Fruit fly (Drosophila melanogaster): ENCODE measurements around the gene CG7091.

The CG7091 gene

dm6 chr3R:12981334-12982166, 3.8 kb downstream of the CG7091 start (continued):
- no peak for TF ChIP-seq ac (GFP tag; optimal IDR thresholded peaks at IDR 0.05)
- no peak for TF ChIP-seq Scr (GFP tag; IDR thresholded peaks at IDR 0.05; ENCODE audit: partially characterized antibody)
- peak; percentile 72 for TF ChIP-seq Fer1 (GFP tag; optimal IDR thresholded peaks at IDR 0.05)
- no peak for TF ChIP-seq h (optimal IDR thresholded peaks at IDR 0.05)
- no peak for TF ChIP-seq cg (GFP tag; optimal IDR thresholded peaks at IDR 0.05)
- TF ChIP-seq NC2β (GFP tag; optimal IDR thresholded peaks at IDR 0.05) = no peak
- no peak for TF ChIP-seq Hmx (GFP tag; optimal IDR thresholded peaks at IDR 0.05)
- TF ChIP-seq repo (GFP tag; optimal IDR thresholded peaks at IDR 0.05) = peak; percentile 13
- no peak for TF ChIP-seq mld (GFP tag; IDR thresholded peaks at IDR 0.05; ENCODE audit: partially characterized antibody)
- no peak for TF ChIP-seq ssp (GFP tag; IDR thresholded peaks at IDR 0.05)
- peak; percentile 67 for TF ChIP-seq CG4360 (GFP tag; IDR thresholded peaks at IDR 0.05)
- TF ChIP-seq CHES-1-like (GFP tag; optimal IDR thresholded peaks at IDR 0.05) = no peak
- TF ChIP-seq BEAF-32 (GFP tag; optimal IDR thresholded peaks at IDR 0.05) = no peak
- no peak for TF ChIP-seq CTCF (GFP tag; optimal IDR thresholded peaks at IDR 0.05)
- TF ChIP-seq CG6765 (GFP tag; optimal IDR thresholded peaks at IDR 0.05) = peak; percentile 53
- TF ChIP-seq CG14050 (GFP tag; IDR thresholded peaks at IDR 0.05) = no peak; the same call in 2 of the 3 replicates
- no peak for TF ChIP-seq yki (optimal IDR thresholded peaks at IDR 0.05)
- TF ChIP-seq lmd (GFP tag; IDR thresholded peaks at IDR 0.05) = peak; percentile 62
- no peak for TF ChIP-seq Sin3A (optimal IDR thresholded peaks at IDR 0.05)
- no peak for TF ChIP-seq rib (GFP tag; IDR thresholded peaks at IDR 0.05)
- no peak for TF ChIP-seq usp (GFP tag; optimal IDR thresholded peaks at IDR 0.05)
- peak; percentile 19 for TF ChIP-seq CG17568 (GFP tag; optimal IDR thresholded peaks at IDR 0.05)
- peak; percentile 48; the same call in 1 of the 2 replicates for TF ChIP-seq vvl (GFP tag; IDR thresholded peaks at IDR 0.05)
- TF ChIP-seq HmgD (GFP tag; optimal IDR thresholded peaks at IDR 0.05) = no peak
- TF ChIP-seq Sry-β (GFP tag; optimal IDR thresholded peaks at IDR 0.05) = no peak
- TF ChIP-seq tio (GFP tag; optimal IDR thresholded peaks at IDR 0.05) = peak; percentile 70
- peak; percentile 18 for TF ChIP-seq Ets65A (GFP tag)
- peak; percentile 33 for TF ChIP-seq slou (GFP tag; optimal IDR thresholded peaks at IDR 0.05)
- peak; percentile 49 for TF ChIP-seq CG6654 (GFP tag; optimal IDR thresholded peaks at IDR 0.05)
- no peak for TF ChIP-seq CG4617 (GFP tag; optimal IDR thresholded peaks at IDR 0.05; ENCODE audit: borderline replicate concordance)
- TF ChIP-seq en (GFP tag; optimal IDR thresholded peaks at IDR 0.05) = no peak
- TF ChIP-seq CG11456 (GFP tag; IDR thresholded peaks at IDR 0.05) = no peak
- TF ChIP-seq CG8765 (GFP tag; IDR thresholded peaks at IDR 0.05) = no peak
- TF ChIP-seq Myb (GFP tag; optimal IDR thresholded peaks at IDR 0.05) = no peak
- TF ChIP-seq sens (GFP tag) = peak; percentile 80
- TF ChIP-seq CG17912 (GFP tag; optimal IDR thresholded peaks at IDR 0.05) = no peak
- peak; percentile 38 to 41 for TF ChIP-seq dpn (GFP tag; optimal IDR thresholded peaks at IDR 0.05)
- no peak for TF ChIP-seq pros (GFP tag; optimal IDR thresholded peaks at IDR 0.05)
- no peak for TF ChIP-seq CG34224 (GFP tag; IDR thresholded peaks at IDR 0.05; ENCODE audit: partially characterized antibody)
- peak; percentile 38 for TF ChIP-seq CG10209 (GFP tag; optimal IDR thresholded peaks at IDR 0.05)
- TF ChIP-seq CG8359 (GFP tag; optimal IDR thresholded peaks at IDR 0.05; ENCODE audit: borderline replicate concordance) = no peak
- TF ChIP-seq CG14014 (GFP tag; IDR thresholded peaks at IDR 0.05) = peak; percentile 38; the same call in 1 of the 2 replicates
- peak; percentile 70; the same call in 1 of the 4 replicates for TF ChIP-seq chinmo (GFP tag; IDR thresholded peaks at IDR 0.05; ENCODE audit: partially characterized antibody)
- TF ChIP-seq crol (GFP tag; IDR thresholded peaks at IDR 0.05) = no peak
- no peak for TF ChIP-seq pho (GFP tag; optimal IDR thresholded peaks at IDR 0.05)
- peak; percentile 44 for TF ChIP-seq Atf3 (GFP tag; optimal IDR thresholded peaks at IDR 0.05)
- peak; percentile 45 for TF ChIP-seq bab2 (GFP tag; optimal IDR thresholded peaks at IDR 0.05)
- TF ChIP-seq CG1529 (GFP tag; optimal IDR thresholded peaks at IDR 0.05) = peak; percentile 23
- TF ChIP-seq CG3838 (GFP tag; optimal IDR thresholded peaks at IDR 0.05) = peak; percentile 43
- peak; percentile 71 for TF ChIP-seq dysf (GFP tag; IDR thresholded peaks at IDR 0.05)
- no peak for TF ChIP-seq CG3163 (GFP tag; optimal IDR thresholded peaks at IDR 0.05)
- peak; percentile 9 for TF ChIP-seq CG18011 (GFP tag; optimal IDR thresholded peaks at IDR 0.05)
